Fruit fly (Drosophila melanogaster) whole organism, embryonic: ENCODE measurements around the gene CG16717.
A peak's percentile ranks its signal among the peaks of the same experiment; 100 is the strongest.

Experiments
- Bteb2 ChIP-seq: fragments of 200-800 bp; sonication (Bioruptor generic); optimal IDR thresholded peaks from 2 replicates; lab custom pipeline; 2016; ENCODE audit warnings: missing biosample characterization, missing genetic modification characterization
- CG10274 ChIP-seq: fragments of 200-800 bp; sonication (Bioruptor generic); optimal IDR thresholded peaks from 3 replicates; lab custom pipeline; 2017; ENCODE audit warnings: missing biosample characterization, mild to moderate bottlenecking, missing genetic modification characterization
- CG10959 ChIP-seq: fragments of 200-800 bp; sonication (Bioruptor generic); IDR thresholded peaks from 2 replicates; pipeline ENCODE4 v1.3.6; 2022; ENCODE audit warnings: missing biosample characterization, missing genetic modification characterization
- CG10979 ChIP-seq: fragments of 200-800 bp; sonication (Bioruptor generic); optimal IDR thresholded peaks from 2 replicates; lab custom pipeline; 2018; ENCODE audit warnings: missing biosample characterization, mild to moderate bottlenecking, missing genetic modification characterization, moderate library complexity
- CG11695 ChIP-seq: fragments of 200-800 bp; sonication (Bioruptor generic); IDR thresholded peaks from 3 replicates; pipeline ENCODE4 v1.3.6; 2022; ENCODE audit warnings: missing biosample characterization, missing genetic modification characterization
- CG13424 ChIP-seq: fragments of 200-800 bp; sonication (Bioruptor generic); optimal IDR thresholded peaks from 2 replicates; lab custom pipeline; 2019; ENCODE audit warnings: missing biosample characterization, mild to moderate bottlenecking, missing genetic modification characterization, moderate library complexity
- CG15073 ChIP-seq: fragments of 200-800 bp; sonication (Bioruptor generic); optimal IDR thresholded peaks from 2 replicates; lab custom pipeline; 2016; ENCODE audit warnings: missing biosample characterization, missing genetic modification characterization
- CG15269 ChIP-seq: fragments of 200-800 bp; sonication (Bioruptor generic); optimal IDR thresholded peaks from 2 replicates; lab custom pipeline; 2018; ENCODE audit warnings: missing biosample characterization, mild to moderate bottlenecking, missing genetic modification characterization, moderate library complexity
- CG15479 ChIP-seq: fragments of 200-800 bp; sonication (Bioruptor generic); optimal IDR thresholded peaks from 3 replicates; lab custom pipeline; 2019; ENCODE audit warnings: missing biosample characterization, mild to moderate bottlenecking, missing genetic modification characterization, moderate library complexity
- CG16813 ChIP-seq: fragments of 200-800 bp; sonication (Bioruptor generic); IDR thresholded peaks from 3 replicates; pipeline ENCODE4 v1.3.6; 2022; ENCODE audit warnings: missing biosample characterization, missing genetic modification characterization; ENCODE audit not compliant: partially characterized antibody
- CG16815 ChIP-seq: fragments of 200-800 bp; sonication (Bioruptor generic); optimal IDR thresholded peaks from 3 replicates; lab custom pipeline; 2017; ENCODE audit warnings: missing biosample characterization, mild to moderate bottlenecking, missing genetic modification characterization
- CG16863 ChIP-seq: fragments of 200-800 bp; sonication (Bioruptor generic); optimal IDR thresholded peaks from 3 replicates; lab custom pipeline; 2016; ENCODE audit warnings: missing biosample characterization, missing genetic modification characterization
- CG17361 ChIP-seq: fragments of 200-800 bp; sonication (Bioruptor generic); IDR thresholded peaks from 3 replicates; pipeline ENCODE4 v1.3.6; 2022; ENCODE audit warnings: missing biosample characterization, missing genetic modification characterization
- CG17829 ChIP-seq: fragments of 200-800 bp; optimal IDR thresholded peaks from 2 replicates; lab custom pipeline; 2019; ENCODE audit warnings: missing biosample characterization, mild to moderate bottlenecking, missing genetic modification characterization, moderate library complexity
- CG18619 ChIP-seq: fragments of 200-800 bp; sonication (Bioruptor generic); optimal IDR thresholded peaks from 3 replicates; lab custom pipeline; 2017; ENCODE audit warnings: missing biosample characterization, mild to moderate bottlenecking, missing genetic modification characterization
- CG31224 ChIP-seq: fragments of 200-800 bp; sonication (Bioruptor generic); IDR thresholded peaks from 2 replicates; pipeline ENCODE4 v1.3.6; 2022; ENCODE audit warnings: missing biosample characterization, missing genetic modification characterization
- CG6272 ChIP-seq: fragments of 200-800 bp; sonication (Bioruptor generic); IDR thresholded peaks from 2 replicates; pipeline ENCODE4 v1.3.6; 2022; ENCODE audit warnings: missing biosample characterization, missing genetic modification characterization
- CG7271 ChIP-seq: fragments of 200-800 bp; sonication (Bioruptor generic); optimal IDR thresholded peaks from 2 replicates; lab custom pipeline; 2018; ENCODE audit warnings: missing biosample characterization, mild to moderate bottlenecking, missing genetic modification characterization, moderate library complexity
- CG7839 ChIP-seq: fragments of 200-800 bp; sonication (Bioruptor generic); optimal IDR thresholded peaks from 3 replicates; lab custom pipeline; 2018; ENCODE audit warnings: missing biosample characterization, mild to moderate bottlenecking, missing genetic modification characterization, moderate library complexity
- CG8478 ChIP-seq: fragments of >200 bp; optimal IDR thresholded peaks from 2 replicates; lab custom pipeline; 2018
- CG9437 ChIP-seq: fragments of 200-800 bp; sonication (Bioruptor generic); optimal IDR thresholded peaks from 2 replicates; lab custom pipeline; 2018; ENCODE audit warnings: missing biosample characterization, mild to moderate bottlenecking, missing genetic modification characterization
- CG9876 ChIP-seq: fragments of 200-800 bp; sonication (Bioruptor generic); optimal IDR thresholded peaks from 2 replicates; lab custom pipeline; 2016; ENCODE audit warnings: missing biosample characterization, missing genetic modification characterization
- Dip2 ChIP-seq: fragments of 200-800 bp; sonication (Bioruptor generic); IDR thresholded peaks from 2 replicates; pipeline ENCODE4 v1.3.6; 2022; ENCODE audit warnings: missing biosample characterization, missing genetic modification characterization
- Doc3 ChIP-seq: fragments of 200-800 bp; sonication (Bioruptor generic); IDR thresholded peaks from 3 replicates; pipeline ENCODE4 v1.3.6; 2022; ENCODE audit warnings: missing biosample characterization, missing genetic modification characterization; ENCODE audit not compliant: partially characterized antibody
- Dp ChIP-seq: fragments of 200-800 bp; sonication (Bioruptor generic); optimal IDR thresholded peaks from 2 replicates; lab custom pipeline; 2018; ENCODE audit warnings: missing biosample characterization, mild to moderate bottlenecking, missing genetic modification characterization, moderate library complexity
- Eip74EF ChIP-seq, 2 experiments: fragments of 200-800 bp in 1 of 2; fragments of >200 bp in 1 of 2; sonication (Bioruptor generic) in 1 of 2; optimal IDR thresholded peaks; 2 replicates each; lab custom pipeline; 2017 to 2019; ENCODE audit warnings: missing biosample characterization in 2 of 2, missing genetic modification characterization in 2 of 2, mild to moderate bottlenecking in 1 of 2, moderate library complexity in 1 of 2
- Elba2 ChIP-seq: fragments of 200-800 bp; sonication (Bioruptor generic); optimal IDR thresholded peaks from 3 replicates; lab custom pipeline; 2016; ENCODE audit warnings: missing biosample characterization, missing genetic modification characterization
- Hmr ChIP-seq: fragments of 200-800 bp; sonication (Bioruptor generic); optimal IDR thresholded peaks from 3 replicates; lab custom pipeline; 2017; ENCODE audit warnings: mild to moderate bottlenecking, missing biosample characterization, missing genetic modification reagents, missing genetic modification characterization
- Meics ChIP-seq: fragments of 200-800 bp; sonication (Bioruptor generic); optimal IDR thresholded peaks from 2 replicates; lab custom pipeline; 2017; ENCODE audit warnings: missing biosample characterization, mild to moderate bottlenecking, missing genetic modification characterization
- Sox102F ChIP-seq: fragments of 200-800 bp; sonication (Bioruptor generic); optimal IDR thresholded peaks from 2 replicates; lab custom pipeline; 2018; ENCODE audit warnings: missing biosample characterization, mild to moderate bottlenecking, missing genetic modification characterization, moderate library complexity
- Taf1 ChIP-seq: fragments of 200-800 bp; sonication (Bioruptor generic); IDR thresholded peaks from 2 replicates; pipeline ENCODE4 v1.3.6; 2022; ENCODE audit warnings: missing biosample characterization, missing genetic modification characterization
- bbx ChIP-seq: fragments of 200-800 bp; sonication (Bioruptor generic); IDR thresholded peaks from 2 replicates; pipeline ENCODE4 v1.3.6; 2022; ENCODE audit warnings: missing biosample characterization, missing genetic modification characterization; ENCODE audit not compliant: partially characterized antibody
- bowl ChIP-seq: fragments of 200-800 bp; sonication (Bioruptor generic); IDR thresholded peaks from 2 replicates; pipeline ENCODE4 v1.3.6; 2022; ENCODE audit warnings: missing biosample characterization, missing genetic modification characterization
- br ChIP-seq: fragments of >200 bp; optimal IDR thresholded peaks from 2 replicates; lab custom pipeline; 2017
- cg ChIP-seq: fragments of 200-800 bp; sonication (Bioruptor generic); optimal IDR thresholded peaks from 3 replicates; lab custom pipeline; 2019; ENCODE audit warnings: missing biosample characterization, mild to moderate bottlenecking, missing genetic modification characterization, moderate library complexity
- chinmo ChIP-seq: fragments of 200-800 bp; sonication (Bioruptor generic); IDR thresholded peaks from 4 replicates; pipeline ENCODE4 v1.3.6; 2022; ENCODE audit warnings: missing biosample characterization, missing genetic modification characterization; ENCODE audit not compliant: partially characterized antibody
- crc ChIP-seq: fragments of 200-800 bp; sonication (Bioruptor generic); optimal IDR thresholded peaks from 2 replicates; lab custom pipeline; 2016; ENCODE audit warnings: missing biosample characterization, missing genetic modification characterization
- dimm ChIP-seq: fragments of 200-800 bp; sonication (Bioruptor generic); IDR thresholded peaks from 2 replicates; pipeline ENCODE4 v1.3.6; 2022; ENCODE audit warnings: missing biosample characterization, missing genetic modification characterization
- disco-r ChIP-seq: fragments of 200-800 bp; sonication (Bioruptor generic); optimal IDR thresholded peaks from 2 replicates; lab custom pipeline; 2016; ENCODE audit warnings: missing biosample characterization, missing genetic modification characterization
- en ChIP-seq: fragments of 200-800 bp; sonication (Bioruptor generic); optimal IDR thresholded peaks from 2 replicates; lab custom pipeline; 2016; ENCODE audit warnings: missing biosample characterization, missing genetic modification characterization
- grau ChIP-seq: fragments of 200-800 bp; optimal IDR thresholded peaks from 3 replicates; lab custom pipeline; 2019; ENCODE audit warnings: missing biosample characterization, mild to moderate bottlenecking, missing genetic modification characterization, moderate library complexity
- gt ChIP-seq: fragments of 200-800 bp; sonication (Bioruptor generic); IDR thresholded peaks from 2 replicates; pipeline ENCODE4 v1.3.6; 2022; ENCODE audit warnings: missing biosample characterization, missing genetic modification characterization
- kah ChIP-seq: fragments of 200-800 bp; sonication (Bioruptor generic); optimal IDR thresholded peaks from 2 replicates; lab custom pipeline; 2018; ENCODE audit warnings: missing biosample characterization, mild to moderate bottlenecking, missing genetic modification characterization
- lola ChIP-seq, 3 experiments: fragments of >200 bp in 2 of 3; fragments of 200-800 bp in 1 of 3; sonication (Bioruptor generic) in 1 of 3; optimal IDR thresholded peaks; 2 replicates each; lab custom pipeline; 2017 to 2019; ENCODE audit warnings: missing biosample characterization in 3 of 3, missing genetic modification characterization in 3 of 3, mild to moderate bottlenecking in 1 of 3, moderate library complexity in 1 of 3
- lov ChIP-seq, 2 experiments: fragments of 200-800 bp in 1 of 2; fragments of >200 bp in 1 of 2; sonication (Bioruptor generic) in 1 of 2; IDR thresholded peaks in 1 of 2; optimal IDR thresholded peaks in 1 of 2; 2 replicates in 1 of 2; 3 replicates in 1 of 2; pipeline versions ENCODE4 v1.3.6 to Lab custom; 2017 to 2022; ENCODE audit warnings: missing biosample characterization in 1 of 2, missing genetic modification characterization in 1 of 2
- nerfin-1 ChIP-seq: fragments of 200-800 bp; sonication (Bioruptor generic); optimal IDR thresholded peaks from 3 replicates; lab custom pipeline; 2019; ENCODE audit warnings: missing biosample characterization, mild to moderate bottlenecking, missing genetic modification characterization, moderate library complexity
- onecut ChIP-seq: fragments of 200-800 bp; sonication (Bioruptor generic); IDR thresholded peaks from 2 replicates; pipeline ENCODE4 v1.3.6; 2022; ENCODE audit warnings: missing biosample characterization, missing genetic modification characterization
- pum ChIP-seq: fragments of 200-800 bp; sonication (Bioruptor generic); optimal IDR thresholded peaks from 2 replicates; lab custom pipeline; 2016; ENCODE audit warnings: missing biosample characterization, missing genetic modification characterization
- sqz ChIP-seq: fragments of 200-800 bp; sonication (Bioruptor generic); optimal IDR thresholded peaks from 3 replicates; lab custom pipeline; 2018; ENCODE audit warnings: missing biosample characterization, mild to moderate bottlenecking, missing genetic modification characterization
- ttk ChIP-seq: fragments of 200-800 bp; sonication (Bioruptor generic); IDR thresholded peaks from 2 replicates; pipeline ENCODE4 v2.1.2; 2022; ENCODE audit warnings: missing biosample characterization, missing genetic modification characterization

Gene CG16717

DNA sequence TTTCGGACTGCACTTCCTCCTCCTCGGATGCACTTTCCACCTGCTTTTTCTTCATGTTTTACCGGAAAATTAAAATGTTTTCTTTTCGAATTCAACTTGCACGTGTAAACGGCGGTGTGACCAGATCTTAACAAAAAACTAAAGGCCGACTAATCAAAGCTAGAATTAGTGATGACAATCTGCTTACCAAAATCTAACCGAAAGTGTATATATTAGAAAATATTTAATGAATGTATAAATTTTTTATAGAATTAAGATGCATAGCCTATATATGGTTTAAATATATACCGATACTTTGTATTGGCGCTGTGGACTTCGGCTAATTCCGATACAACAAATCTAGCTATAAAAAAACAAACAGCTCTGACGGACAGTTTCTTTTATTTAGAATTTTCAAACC, 39.9 kb downstream of the CG16717 start, which contains the start of the genes CG18178 and CG14174 (continued):
- TF ChIP-seq crc, result no peak
- no peak for TF ChIP-seq Eip74EF (GFP tag; optimal IDR thresholded peaks at IDR 0.05; lab: Kevin White, UChicago)
- TF ChIP-seq CG16815 (GFP tag; lab: Kevin White, UChicago), result peak; percentile 47
- no peak for TF ChIP-seq CG16863 (GFP tag; lab: Kevin White, UChicago)
- no peak for TF ChIP-seq Hmr (GFP tag; lab: Kevin White, UChicago)
- TF ChIP-seq CG17829 (tag; lab: Kevin White, UChicago), result peak; percentile 83
- peak; percentile 50; the same call in 1 of the 2 replicates for TF ChIP-seq Taf1
- peak; percentile 31; the same call in 1 of the 2 replicates for TF ChIP-seq onecut (GFP tag; lab: Robert Waterston, UW)
- peak; percentile 43 for TF ChIP-seq CG18619 (GFP tag; lab: Kevin White, UChicago)
- TF ChIP-seq dimm (GFP tag; lab: Robert Waterston, UW), result no peak
- TF ChIP-seq CG9876, result no peak
- no peak for TF ChIP-seq lov (optimal IDR thresholded peaks at IDR 0.05; lab: Kevin White, UChicago)
- TF ChIP-seq lov (GFP tag; IDR thresholded peaks at IDR 0.05; lab: Robert Waterston, UW), result no peak
- TF ChIP-seq CG16813 (GFP tag; lab: Robert Waterston, UW), result peak; percentile 45; the same call in 2 of the 3 replicates
- no peak for TF ChIP-seq br (lab: Kevin White, UChicago)
- no peak for TF ChIP-seq chinmo (GFP tag; lab: Robert Waterston, UW)
- TF ChIP-seq CG7839, result peak; percentile 78
- TF ChIP-seq Meics (GFP tag; lab: Kevin White, UChicago), result peak; percentile 48
- TF ChIP-seq CG31224 (GFP tag; lab: Robert Waterston, UW), result peak; percentile 14; the same call in 1 of the 2 replicates
- peak; percentile 74 for TF ChIP-seq CG10979
- TF ChIP-seq kah (GFP tag; lab: Kevin White, UChicago), result peak; percentile 49
- TF ChIP-seq gt (GFP tag; lab: Robert Waterston, UW), result no peak
- no peak for TF ChIP-seq pum (GFP tag; lab: Kevin White, UChicago)
- peak; percentile 48 for TF ChIP-seq CG9437 (GFP tag; lab: Kevin White, UChicago)
- no peak for TF ChIP-seq en (GFP tag; lab: Kevin White, UChicago)
- TF ChIP-seq nerfin-1, result peak; percentile 74
- TF ChIP-seq bbx (GFP tag; lab: Robert Waterston, UW), result no peak
- TF ChIP-seq CG8478 (lab: Kevin White, UChicago), result no peak
- no peak for TF ChIP-seq CG7271 (tag; lab: Kevin White, UChicago)
- TF ChIP-seq CG13424 (tag; lab: Kevin White, UChicago), result peak; percentile 85
- peak in 1 of 3 experiments; percentile 75 for TF ChIP-seq lola (GFP tag; optimal IDR thresholded peaks at IDR 0.05; lab: Kevin White, UChicago)
- peak; percentile 49; the same call in 1 of the 2 replicates for TF ChIP-seq ttk (GFP tag; lab: Robert Waterston, UW)
- TF ChIP-seq CG15073 (GFP tag; lab: Kevin White, UChicago), result no peak
- peak; percentile 83 for TF ChIP-seq grau (tag; lab: Kevin White, UChicago)
- no peak for TF ChIP-seq CG15479 (GFP tag; lab: Kevin White, UChicago)
- peak; percentile 75 for TF ChIP-seq CG15269 (tag; lab: Kevin White, UChicago)
- no peak for TF ChIP-seq bowl (GFP tag; lab: Robert Waterston, UW)
- peak; percentile 71 for TF ChIP-seq Sox102F (GFP tag; lab: Kevin White, UChicago)
- no peak for TF ChIP-seq Bteb2 (GFP tag; lab: Kevin White, UChicago)
- TF ChIP-seq CG6272 (GFP tag; lab: Robert Waterston, UW), result peak; percentile 52; the same call in 1 of the 2 replicates
- peak; percentile 20 for TF ChIP-seq Elba2 (GFP tag; lab: Kevin White, UChicago)
- no peak for TF ChIP-seq cg (GFP tag; lab: Kevin White, UChicago)
- TF ChIP-seq CG10274, result no peak
- no peak for TF ChIP-seq sqz
- peak; percentile 49; the same call in 1 of the 3 replicates for TF ChIP-seq CG11695 (GFP tag; lab: Robert Waterston, UW)
- TF ChIP-seq disco-r (GFP tag; lab: Kevin White, UChicago), result no peak
- TF ChIP-seq Doc3 (GFP tag; lab: Robert Waterston, UW), result no peak
- TF ChIP-seq CG10959 (GFP tag; lab: Robert Waterston, UW), result no peak
- peak; percentile 23 for TF ChIP-seq Dp
- peak; percentile 89 for TF ChIP-seq CG17361 (GFP tag; lab: Robert Waterston, UW)
- no peak for TF ChIP-seq Dip2
